Comparison of ENCODE assay signal across 2 fruit fly cellular contexts in the genomic region with DNA sequence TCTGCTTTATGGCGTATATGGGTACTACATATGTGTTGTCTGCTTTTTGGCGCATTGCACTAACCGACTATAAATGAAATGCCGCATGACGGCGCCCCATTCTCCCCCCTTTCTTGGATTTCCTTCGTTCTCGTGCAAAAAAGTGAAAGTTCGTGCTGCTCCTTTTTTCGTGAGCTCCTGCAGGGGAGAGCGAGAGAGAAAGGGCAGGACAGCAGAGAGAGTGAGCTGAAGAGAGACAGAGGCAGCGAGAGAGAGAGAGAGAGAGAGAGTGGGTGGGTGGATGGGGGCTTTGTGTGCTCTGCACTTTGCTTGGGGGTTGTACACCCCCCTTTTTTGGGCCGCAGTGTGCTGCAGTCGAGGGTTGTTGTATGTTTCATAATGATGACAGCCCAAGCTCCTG.
TF ChIP-seq lines count a peak whose summit lies in the region.

No protein-coding gene starts in this region.

- no peak for TF ChIP-seq CTCF in whole organism, embryonic (GFP tag; optimal IDR thresholded peaks at IDR 0.05; lab: Kevin White, UChicago)

TF ChIP-seq in whole organism, embryonic, 481 proteins besides CTCF, POLR2A, EP300 and RAD21:
- TF ChIP-seq D19B (GFP tag; optimal IDR thresholded peaks at IDR 0.05; lab: Kevin White, UChicago) = no peak
- no peak for TF ChIP-seq CG31441 (GFP tag; IDR thresholded peaks at IDR 0.05; lab: Robert Waterston, UW)
- TF ChIP-seq ato (GFP tag; IDR thresholded peaks at IDR 0.05; lab: Robert Waterston, UW; ENCODE audit: partially characterized antibody) = no peak
- TF ChIP-seq lbe (GFP tag; optimal IDR thresholded peaks at IDR 0.05; lab: Kevin White, UChicago) = no peak
- no peak for TF ChIP-seq CG17359 (tag; optimal IDR thresholded peaks at IDR 0.05; lab: Kevin White, UChicago)
- TF ChIP-seq cg (GFP tag; optimal IDR thresholded peaks at IDR 0.05; lab: Kevin White, UChicago) = no peak
- TF ChIP-seq CG1832 (GFP tag; optimal IDR thresholded peaks at IDR 0.05; lab: Kevin White, UChicago) = peak; percentile 58
- no peak for TF ChIP-seq jing (GFP tag; optimal IDR thresholded peaks at IDR 0.05; lab: Kevin White, UChicago)
- TF ChIP-seq chinmo (GFP tag; IDR thresholded peaks at IDR 0.05; lab: Robert Waterston, UW; ENCODE audit: partially characterized antibody) = peak; percentile 82; the same call in 2 of the 4 replicates
- no peak for TF ChIP-seq Camta (GFP tag; optimal IDR thresholded peaks at IDR 0.05; lab: Kevin White, UChicago)
- TF ChIP-seq seq (GFP tag; IDR thresholded peaks at IDR 0.05; lab: Robert Waterston, UW) = peak; percentile 31; the same call in 1 of the 2 replicates
- TF ChIP-seq CkIIα-i1 (GFP tag; IDR thresholded peaks at IDR 0.05; lab: Robert Waterston, UW) = no peak
- TF ChIP-seq twi (tag; optimal IDR thresholded peaks at IDR 0.05; lab: Kevin White, UChicago) = no peak
- no peak for TF ChIP-seq Mes4 (GFP tag; optimal IDR thresholded peaks at IDR 0.05; lab: Kevin White, UChicago)
- no peak for TF ChIP-seq CG30020 (tag; optimal IDR thresholded peaks at IDR 0.05; lab: Kevin White, UChicago)
- TF ChIP-seq amos (GFP tag; IDR thresholded peaks at IDR 0.05; lab: Robert Waterston, UW; ENCODE audit: partially characterized antibody) = no peak
- TF ChIP-seq HLHmδ (GFP tag; optimal IDR thresholded peaks at IDR 0.05; lab: Kevin White, UChicago) = no peak
- TF ChIP-seq Blimp-1 (GFP tag; optimal IDR thresholded peaks at IDR 0.05; lab: Kevin White, UChicago) = peak; percentile 9
- TF ChIP-seq CG8478 (optimal IDR thresholded peaks at IDR 0.05; lab: Kevin White, UChicago) = peak; percentile 38
- no peak for TF ChIP-seq tin (GFP tag; optimal IDR thresholded peaks at IDR 0.05; lab: Kevin White, UChicago)
- no peak for TF ChIP-seq CG4617 (GFP tag; optimal IDR thresholded peaks at IDR 0.05; lab: Kevin White, UChicago; ENCODE audit: borderline replicate concordance)
- no peak for TF ChIP-seq ssp (GFP tag; IDR thresholded peaks at IDR 0.05; lab: Robert Waterston, UW)
- TF ChIP-seq Vsx1 (GFP tag; optimal IDR thresholded peaks at IDR 0.05; lab: Kevin White, UChicago) = no peak
- TF ChIP-seq Trl (optimal IDR thresholded peaks at IDR 0.05; lab: Kevin White, UChicago) = peak; percentile 63 to 74
- TF ChIP-seq Trl (GFP tag; optimal IDR thresholded peaks at IDR 0.05; lab: Kevin White, UChicago) = no peak
- no peak for TF ChIP-seq Dip3 (GFP tag; optimal IDR thresholded peaks at IDR 0.05; lab: Kevin White, UChicago)
- no peak for TF ChIP-seq ewg (GFP tag; optimal IDR thresholded peaks at IDR 0.05; lab: Kevin White, UChicago)
- no peak for TF ChIP-seq CG11504 (tag; optimal IDR thresholded peaks at IDR 0.05; lab: Kevin White, UChicago)
- no peak for TF ChIP-seq Bgb (GFP tag; IDR thresholded peaks at IDR 0.05; lab: Robert Waterston, UW; ENCODE audit: partially characterized antibody)
- no peak for TF ChIP-seq Dbx (GFP tag; IDR thresholded peaks at IDR 0.05; lab: Robert Waterston, UW)
- no peak for TF ChIP-seq CG10431 (GFP tag; optimal IDR thresholded peaks at IDR 0.05; lab: Kevin White, UChicago)
- no peak for TF ChIP-seq Dad (GFP tag; optimal IDR thresholded peaks at IDR 0.05; lab: Kevin White, UChicago)
- TF ChIP-seq CG8290 (GFP tag; optimal IDR thresholded peaks at IDR 0.05; lab: Kevin White, UChicago) = no peak
- TF ChIP-seq CG8290 (tag; optimal IDR thresholded peaks at IDR 0.05; lab: Kevin White, UChicago) = no peak
- TF ChIP-seq Pdp1 (GFP tag; optimal IDR thresholded peaks at IDR 0.05; lab: Kevin White, UChicago) = no peak

TF ChIP-seq in whole organism, prepupa, 60 proteins besides CTCF, POLR2A, EP300 and RAD21:
- TF ChIP-seq Sox15 (GFP tag; optimal IDR thresholded peaks at IDR 0.05; lab: Kevin White, UChicago) (no peak), ss (GFP tag; optimal IDR thresholded peaks at IDR 0.05; lab: Kevin White, UChicago) (peak in 1 of 2 experiments; percentile 11), eg (GFP tag; IDR thresholded peaks at IDR 0.05; lab: Robert Waterston, UW) (no peak), Blimp-1 (GFP tag; optimal IDR thresholded peaks at IDR 0.05; lab: Kevin White, UChicago) (peak; percentile 64), Hr38 (GFP tag; optimal IDR thresholded peaks at IDR 0.05; lab: Kevin White, UChicago) (no peak), CG34406 (GFP tag; optimal IDR thresholded peaks at IDR 0.05; lab: Kevin White, UChicago) (no peak), Eip93F (GFP tag; optimal IDR thresholded peaks at IDR 0.05; lab: Kevin White, UChicago) (no peak), Hr39 (GFP tag; optimal IDR thresholded peaks at IDR 0.05; lab: Kevin White, UChicago) (no peak)
TF ChIP-seq in whole organism, prepupa: peak in this region for 2.
